Worm (Caenorhabditis elegans) whole organism, late embryonic: ENCODE results near the gene twk-5.

ENCODE experiments used
- C38D4.7 ChIP-seq: fragments of 200-800 bp; sonication (Bioruptor generic); optimal IDR thresholded peaks from 2 replicates; lab custom pipeline; 2018; ENCODE audit warnings: mild to moderate bottlenecking, missing genetic modification characterization, moderate library complexity, missing compliant biosample characterization
- ama-1 ChIP-seq: fragments of 150-350 bp; optimal IDR thresholded peaks from 2 replicates; lab custom pipeline; 2014
- ceh-14 ChIP-seq: sonication (generic microtip); optimal IDR thresholded peaks from 2 replicates; lab custom pipeline; 2016; ENCODE audit warnings: missing genotype, missing genetic modification characterization, missing compliant biosample characterization
- ceh-18 ChIP-seq: sonication (generic microtip); optimal IDR thresholded peaks from 2 replicates; lab custom pipeline; 2016; ENCODE audit warnings: missing genetic modification characterization, missing compliant biosample characterization
- ceh-19 ChIP-seq: fragments of 200-800 bp; sonication (Bioruptor generic); optimal IDR thresholded peaks from 2 replicates; lab custom pipeline; 2018; ENCODE audit warnings: mild to moderate bottlenecking, missing genetic modification characterization, missing compliant biosample characterization
- ceh-22 ChIP-seq: sonication (generic microtip); optimal IDR thresholded peaks from 2 replicates; lab custom pipeline; 2017; ENCODE audit warnings: missing biosample characterization, missing genetic modification characterization
- ceh-30 ChIP-seq: fragments of 150-350 bp; optimal IDR thresholded peaks from 2 replicates; lab custom pipeline; 2014; ENCODE audit warnings: missing biosample characterization, missing genetic modification characterization
- ceh-31 ChIP-seq: sonication (generic microtip); optimal IDR thresholded peaks from 2 replicates; lab custom pipeline; 2016; ENCODE audit warnings: missing genetic modification characterization, missing compliant biosample characterization
- ceh-34 ChIP-seq: sonication (generic microtip); optimal IDR thresholded peaks from 2 replicates; lab custom pipeline; 2016; ENCODE audit warnings: mild to moderate bottlenecking, missing genetic modification characterization, missing compliant biosample characterization
- ceh-48 ChIP-seq: sonication (generic microtip); optimal IDR thresholded peaks from 2 replicates; lab custom pipeline; 2016; ENCODE audit warnings: missing genetic modification characterization, inconsistent platforms, missing compliant biosample characterization
- ceh-6 ChIP-seq: fragments of 200-800 bp; sonication (Bioruptor generic); optimal IDR thresholded peaks from 2 replicates; lab custom pipeline; 2018; ENCODE audit warnings: mild to moderate bottlenecking, missing genetic modification characterization, missing compliant biosample characterization
- ceh-9 ChIP-seq: sonication (generic microtip); optimal IDR thresholded peaks from 2 replicates; lab custom pipeline; 2016; ENCODE audit warnings: mild to moderate bottlenecking, missing genetic modification characterization, inconsistent platforms, missing compliant biosample characterization
- che-1 ChIP-seq: sonication (generic microtip); optimal IDR thresholded peaks from 2 replicates; lab custom pipeline; 2016; ENCODE audit warnings: mild to moderate bottlenecking, missing genetic modification characterization, missing compliant biosample characterization
- dmd-4 ChIP-seq: sonication (generic microtip); optimal IDR thresholded peaks from 2 replicates; lab custom pipeline; 2016; ENCODE audit warnings: borderline replicate concordance, missing genetic modification characterization, missing compliant biosample characterization
- dve-1 ChIP-seq: sonication (generic microtip); optimal IDR thresholded peaks from 2 replicates; lab custom pipeline; 2017; ENCODE audit warnings: antibody characterized with exemption, mild to moderate bottlenecking, missing genetic modification characterization, missing compliant biosample characterization
- elt-4 ChIP-seq: sonication (generic microtip); optimal IDR thresholded peaks from 2 replicates; lab custom pipeline; 2016; ENCODE audit warnings: missing genetic modification characterization, missing compliant biosample characterization
- ets-4 ChIP-seq: sonication (generic microtip); optimal IDR thresholded peaks from 2 replicates; lab custom pipeline; 2016; ENCODE audit warnings: missing genetic modification characterization, missing compliant biosample characterization
- fax-1 ChIP-seq: sonication (generic microtip); optimal IDR thresholded peaks from 2 replicates; lab custom pipeline; 2016; ENCODE audit warnings: missing genotype, missing genetic modification characterization, missing compliant biosample characterization
- fkh-6 ChIP-seq: sonication (generic microtip); optimal IDR thresholded peaks from 2 replicates; lab custom pipeline; 2016; ENCODE audit warnings: missing genetic modification characterization, missing compliant biosample characterization
- hlh-13 ChIP-seq: fragments of 200-800 bp; sonication (Bioruptor generic); optimal IDR thresholded peaks from 2 replicates; lab custom pipeline; 2018; ENCODE audit warnings: mild to moderate bottlenecking, missing genetic modification characterization, missing compliant biosample characterization
- madf-2 ChIP-seq: sonication (generic microtip); optimal IDR thresholded peaks from 2 replicates; lab custom pipeline; 2017; ENCODE audit warnings: missing genetic modification characterization, missing compliant biosample characterization
- mec-3 ChIP-seq: sonication (generic microtip); optimal IDR thresholded peaks from 2 replicates; lab custom pipeline; 2016; ENCODE audit warnings: borderline replicate concordance, missing genetic modification characterization, missing compliant biosample characterization
- nfya-1 ChIP-seq: sonication (generic microtip); optimal IDR thresholded peaks from 2 replicates; lab custom pipeline; 2017; ENCODE audit warnings: missing genetic modification characterization, mild to moderate bottlenecking, missing compliant biosample characterization, antibody characterized with exemption, moderate library complexity
- nhr-11 ChIP-seq: fragments of 150-350 bp; optimal IDR thresholded peaks from 2 replicates; lab custom pipeline; 2014; ENCODE audit warnings: missing biosample characterization, missing genetic modification characterization
- nhr-232 ChIP-seq: sonication (generic microtip); optimal IDR thresholded peaks from 2 replicates; lab custom pipeline; 2016; ENCODE audit warnings: missing genetic modification characterization, missing compliant biosample characterization
- npax-4 ChIP-seq: sonication (generic microtip); optimal IDR thresholded peaks from 2 replicates; lab custom pipeline; 2016; ENCODE audit warnings: missing genetic modification characterization, missing compliant biosample characterization
- odd-2 ChIP-seq: sonication (generic microtip); optimal IDR thresholded peaks from 2 replicates; lab custom pipeline; 2017; ENCODE audit warnings: antibody characterized with exemption, mild to moderate bottlenecking, missing genetic modification characterization, missing compliant biosample characterization
- pha-4 ChIP-seq: fragments of 150-350 bp; optimal IDR thresholded peaks from 2 replicates; lab custom pipeline; 2018; ENCODE audit warnings: missing biosample characterization, missing genetic modification reagents, missing genetic modification characterization
- sdc-2 ChIP-seq: sonication (generic microtip); optimal IDR thresholded peaks from 2 replicates; lab custom pipeline; 2016; ENCODE audit warnings: missing genotype, missing genetic modification characterization, missing compliant biosample characterization
- sox-2 ChIP-seq: fragments of 200-800 bp; sonication (Bioruptor generic); IDR thresholded peaks from 2 replicates; pipeline ENCODE4 v1.3.6; 2022; ENCODE audit warnings: missing genetic modification reagents, missing genetic modification characterization, missing compliant biosample characterization
- sox-4 ChIP-seq: sonication (generic microtip); optimal IDR thresholded peaks from 2 replicates; lab custom pipeline; 2017; ENCODE audit warnings: mild to moderate bottlenecking, missing genetic modification characterization, inconsistent platforms, missing compliant biosample characterization
- tbx-2 ChIP-seq: sonication (generic microtip); optimal IDR thresholded peaks from 2 replicates; lab custom pipeline; 2016; ENCODE audit warnings: missing genetic modification characterization, missing compliant biosample characterization
- tbx-7 ChIP-seq: sonication (generic microtip); optimal IDR thresholded peaks from 2 replicates; lab custom pipeline; 2016; ENCODE audit warnings: missing genotype, missing genetic modification characterization, missing compliant biosample characterization
- ttx-3 ChIP-seq: sonication (generic microtip); optimal IDR thresholded peaks from 2 replicates; lab custom pipeline; 2016; ENCODE audit warnings: missing genetic modification reagents, missing genetic modification characterization, missing compliant biosample characterization
- unc-3 ChIP-seq, 2 experiments: fragments of 200-800 bp in 1 of 2; sonication (Bioruptor generic) in 1 of 2; sonication (generic microtip) in 1 of 2; conservative IDR thresholded peaks in 1 of 2; optimal IDR thresholded peaks in 1 of 2; 2 replicates each; pipeline versions ENCODE4 v1.3.6 to Lab custom; 2016 to 2022; ENCODE audit warnings: missing compliant biosample characterization in 2 of 2, missing genetic modification characterization in 2 of 2, missing genetic modification reagents in 1 of 2
- unc-42 ChIP-seq: sonication (generic microtip); optimal IDR thresholded peaks from 2 replicates; lab custom pipeline; 2016; ENCODE audit warnings: missing genotype, missing genetic modification characterization, missing compliant biosample characterization
- unc-55 ChIP-seq: sonication (generic microtip); optimal IDR thresholded peaks from 2 replicates; lab custom pipeline; 2017; ENCODE audit warnings: missing biosample characterization, missing genetic modification reagents, missing genetic modification characterization

twk-5 gene

ce11 chrII:11534429-11535099, 49.5 kb upstream of the twk-5 start, which contains the start of gene Y62F5A.12 (continued):
- peak; percentile 98 for TF ChIP-seq ceh-14
- TF ChIP-seq ets-4: peak; percentile 97

ce11 chrII:11533716-11534115, 48.6 kb upstream of the twk-5 start, which contains the start of gene mdt-8:
mdt-8 (minus strand) TSS chrII:11533816.
- TF ChIP-seq ceh-22: no peak
- TF ChIP-seq ceh-30: no peak
- no peak for TF ChIP-seq npax-4 (tag; lab: Kevin White, UChicago)
- no peak for TF ChIP-seq ceh-48
- no peak for TF ChIP-seq sdc-2 (tag; lab: Kevin White, UChicago)
- TF ChIP-seq unc-42 (tag; lab: Kevin White, UChicago): no peak
- no peak for TF ChIP-seq pha-4
- no peak for TF ChIP-seq ceh-14
- TF ChIP-seq sox-4: no peak
- no peak for TF ChIP-seq dve-1
- no peak for TF ChIP-seq odd-2 (tag; lab: Kevin White, UChicago)
- no peak for TF ChIP-seq ceh-6 (GFP tag; lab: Kevin White, UChicago)
- no peak for TF ChIP-seq ceh-18
- no peak for TF ChIP-seq fkh-6 (tag; lab: Kevin White, UChicago)
- TF ChIP-seq sox-2 (GFP tag; lab: Robert Waterston, UW): no peak
- TF ChIP-seq hlh-13 (GFP tag; lab: Kevin White, UChicago): no peak
- TF ChIP-seq nhr-232: no peak
- TF ChIP-seq nhr-11 (tag; lab: Kevin White, UChicago): no peak
- no peak for TF ChIP-seq ttx-3 (tag; lab: Kevin White, UChicago)
- no peak for TF ChIP-seq madf-2

- TF ChIP-seq ceh-22: no peak
- TF ChIP-seq dmd-4: no peak
- no peak for TF ChIP-seq dve-1
- no peak for TF ChIP-seq ceh-34 (tag; lab: Kevin White, UChicago)
- TF ChIP-seq, all 69 proteins: peak for 0
Observed at ce11 chrII:11526954-11527353, 41.9 kb upstream of the twk-5 start, which contains the start of gene age-1. age-1 (minus strand) TSS chrII:11527054.

- TF ChIP-seq elt-4 (tag; lab: Kevin White, UChicago): no peak
- TF ChIP-seq che-1 (tag; lab: Kevin White, UChicago): no peak
Observed at ce11 chrII:11521300-11521699, 36.2 kb upstream of the twk-5 start, which contains the start of gene Y62F5A.10. Y62F5A.10 (plus strand) TSS chrII:11521600.

- TF ChIP-seq nfya-1 (tag; lab: Kevin White, UChicago) (no peak), che-1 (tag; lab: Kevin White, UChicago) (no peak), ceh-19 (GFP tag; lab: Kevin White, UChicago) (no peak), tbx-7 (tag; lab: Kevin White, UChicago) (no peak), sox-4 (no peak), tbx-2 (tag; lab: Kevin White, UChicago) (no peak), ceh-9 (tag; lab: Kevin White, UChicago) (no peak), ceh-31 (tag; lab: Kevin White, UChicago) (no peak), C38D4.7 (GFP tag; lab: Kevin White, UChicago) (no peak), fax-1 (tag; lab: Kevin White, UChicago) (no peak), ama-1 (lab: Kevin White, UChicago) (no peak), mec-3 (tag; lab: Kevin White, UChicago) (no peak), unc-3 (GFP tag; conservative IDR thresholded peaks at IDR 0.05; lab: Robert Waterston, UW) (no peak), unc-3 (tag; optimal IDR thresholded peaks at IDR 0.05; lab: Kevin White, UChicago) (no peak), unc-55 (GFP tag; lab: Kevin White, UChicago) (no peak)
- TF ChIP-seq, all 69 proteins: peak for 0
Observed at ce11 chrII:11518184-11518583, 33.1 kb upstream of the twk-5 start, which contains the start of gene B0334.10. B0334.10 (plus strand) TSS chrII:11518484.
